Worm (Caenorhabditis elegans): ENCODE measurements around the gene ZK892.6.
A peak's percentile ranks its signal among the peaks of the same experiment; 100 is the strongest.

Gene ZK892.6

DNA sequence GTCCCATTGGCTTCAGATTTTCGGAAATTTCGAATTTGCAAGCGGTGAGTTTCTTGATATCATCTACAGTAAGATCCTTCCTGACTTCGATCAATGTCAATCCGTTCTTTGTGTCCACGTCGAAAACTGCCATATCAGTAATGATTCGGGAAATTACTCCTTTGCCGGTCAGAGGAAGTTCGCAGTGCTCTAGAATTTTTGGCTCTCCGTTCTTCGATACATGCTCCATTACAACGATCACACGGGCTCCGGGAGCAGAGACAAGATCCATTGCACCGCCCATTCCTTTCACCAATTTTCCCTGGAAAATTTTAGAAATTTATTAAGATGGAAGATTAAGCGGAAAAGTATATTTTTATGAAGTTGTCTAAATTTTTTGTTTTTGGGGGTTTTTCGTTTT lies 45.4 kb downstream of the ZK892.6 start:
- TF ChIP-seq scrt-1 (GFP tag; IDR thresholded peaks at IDR 0.05), result no peak
- no peak for TF ChIP-seq ceh-36 (tag; optimal IDR thresholded peaks at IDR 0.05)
- no peak for TF ChIP-seq pes-1 (GFP tag; IDR thresholded peaks at IDR 0.05)
- no peak for TF ChIP-seq B0310.2 (tag; optimal IDR thresholded peaks at IDR 0.05)
- no peak for TF ChIP-seq tra-4 (tag; optimal IDR thresholded peaks at IDR 0.05)
- TF ChIP-seq ets-7 (tag; optimal IDR thresholded peaks at IDR 0.05), result no peak
- no peak for TF ChIP-seq tbx-11 (GFP tag; IDR thresholded peaks at IDR 0.05)
- TF ChIP-seq aly-1 (tag; optimal IDR thresholded peaks at IDR 0.05), result no peak
- no peak for TF ChIP-seq hmbx-1 (tag; optimal IDR thresholded peaks at IDR 0.05)
- no peak for TF ChIP-seq flt-1 (GFP tag; IDR thresholded peaks at IDR 0.05)
- no peak for TF ChIP-seq hnd-1 (tag; optimal IDR thresholded peaks at IDR 0.05)
- TF ChIP-seq ama-1 (optimal IDR thresholded peaks at IDR 0.05), result no peak
- TF ChIP-seq F13C5.2 (tag; optimal IDR thresholded peaks at IDR 0.05), result no peak
- no peak for TF ChIP-seq hmg-4 (GFP tag; optimal IDR thresholded peaks at IDR 0.05)

DNA sequence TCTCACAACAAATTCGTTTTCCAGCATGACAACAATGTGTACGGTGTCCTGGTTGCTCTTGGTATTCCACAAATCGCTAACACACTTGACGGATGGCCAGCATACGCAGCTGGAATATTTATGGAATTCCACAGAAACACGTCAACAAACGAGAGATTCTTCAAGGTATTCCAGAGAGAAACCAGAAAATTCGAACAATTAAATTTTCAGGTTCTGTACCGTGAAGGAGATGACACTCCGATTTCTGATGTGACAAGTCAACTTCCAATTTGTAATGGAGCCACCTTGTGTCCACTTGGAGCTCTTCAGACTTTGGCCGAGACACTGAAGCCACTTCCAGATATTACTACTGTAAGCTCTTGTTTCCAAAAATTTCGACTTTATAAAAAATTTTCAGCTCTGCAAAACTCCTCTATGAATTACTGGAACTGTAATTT lies 46.0 kb downstream of the ZK892.6 start:
- TF ChIP-seq hnd-1 (tag; optimal IDR thresholded peaks at IDR 0.05) (no peak), tbx-11 (GFP tag; IDR thresholded peaks at IDR 0.05) (no peak), ceh-13 (GFP tag; optimal IDR thresholded peaks at IDR 0.05) (no peak), F13C5.2 (tag; optimal IDR thresholded peaks at IDR 0.05) (no peak), hmbx-1 (tag; optimal IDR thresholded peaks at IDR 0.05) (no peak)

DNA sequence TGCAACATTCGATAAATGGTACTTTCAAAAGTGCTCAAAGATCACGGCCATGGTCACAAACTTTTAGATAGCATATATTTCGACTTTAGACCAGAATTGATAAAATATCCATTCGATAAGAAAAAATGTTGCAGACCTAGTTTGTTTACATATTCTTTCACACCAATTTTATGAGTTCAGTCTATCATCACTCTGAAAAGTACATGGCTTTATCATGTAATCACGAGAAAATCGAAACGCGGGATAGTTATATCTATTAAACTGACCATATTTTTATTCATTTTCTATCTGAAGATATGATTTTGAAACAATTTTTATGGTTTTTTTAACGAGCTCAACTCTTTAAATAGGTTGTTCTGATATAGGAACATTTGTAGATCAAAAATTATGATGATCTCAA lies 48.5 kb downstream of the ZK892.6 start, which contains the start of gene pho-11:
pho-11 (plus strand) TSS at position 374 of the 400 bp plus-strand sequence.
- TF ChIP-seq tbx-37 (GFP tag; conservative IDR thresholded peaks at IDR 0.05) (no peak), tra-4 (tag; optimal IDR thresholded peaks at IDR 0.05) (no peak), hmg-4 (GFP tag; optimal IDR thresholded peaks at IDR 0.05) (no peak)

DNA sequence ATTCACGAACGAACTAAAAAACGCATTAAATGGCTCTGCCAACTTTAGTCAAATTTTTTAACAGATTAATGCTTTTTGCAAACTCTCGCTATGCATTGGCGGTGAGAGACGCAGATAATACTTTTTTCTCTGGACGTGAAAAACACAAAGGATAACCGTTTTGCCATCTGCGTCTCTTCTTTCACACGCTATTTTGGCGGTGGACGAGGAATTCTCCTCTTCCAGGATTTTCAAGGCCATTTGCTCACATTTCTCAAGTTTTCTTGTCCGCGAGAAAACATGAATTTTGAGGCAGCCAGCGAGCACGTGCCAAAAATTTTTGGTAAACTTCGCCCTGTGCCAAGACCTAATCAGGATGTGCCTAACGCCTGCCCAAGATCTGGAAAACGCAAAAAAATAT lies 48.9 kb downstream of the ZK892.6 start:
- TF ChIP-seq hmbx-1 (tag; optimal IDR thresholded peaks at IDR 0.05) (no peak), F13C5.2 (tag; optimal IDR thresholded peaks at IDR 0.05) (peak; percentile 22), ama-1 (optimal IDR thresholded peaks at IDR 0.05) (peak; percentile 21)
